Fruit fly (Drosophila melanogaster) whole organism: ENCODE measurements around the gene RecQ5.

Experiments
- CG8478 ChIP-seq: fragments of >200 bp; optimal IDR thresholded peaks from 2 replicates; lab custom pipeline; 2018; ENCODE audit warnings: inconsistent platforms
- Dll ChIP-seq: fragments of >200 bp; optimal IDR thresholded peaks from 2 replicates; lab custom pipeline; 2017
- EcR ChIP-seq, 2 experiments: fragments of >200 bp; optimal IDR thresholded peaks; 2 replicates each; lab custom pipeline; 2017; ENCODE audit warnings: missing biosample characterization in 2 of 2, missing genetic modification characterization in 2 of 2, missing genetic modification reagents in 2 of 2
- pan ChIP-seq: fragments of >200 bp; optimal IDR thresholded peaks from 2 replicates; lab custom pipeline; 2017
- psq ChIP-seq: fragments of >200 bp; optimal IDR thresholded peaks from 2 replicates; lab custom pipeline; 2017
- usp ChIP-seq: fragments of >200 bp; optimal IDR thresholded peaks from 2 replicates; lab custom pipeline; 2017; ENCODE audit warnings: missing biosample characterization, missing genetic modification characterization, mixed read lengths

The RecQ5 gene

DNA sequence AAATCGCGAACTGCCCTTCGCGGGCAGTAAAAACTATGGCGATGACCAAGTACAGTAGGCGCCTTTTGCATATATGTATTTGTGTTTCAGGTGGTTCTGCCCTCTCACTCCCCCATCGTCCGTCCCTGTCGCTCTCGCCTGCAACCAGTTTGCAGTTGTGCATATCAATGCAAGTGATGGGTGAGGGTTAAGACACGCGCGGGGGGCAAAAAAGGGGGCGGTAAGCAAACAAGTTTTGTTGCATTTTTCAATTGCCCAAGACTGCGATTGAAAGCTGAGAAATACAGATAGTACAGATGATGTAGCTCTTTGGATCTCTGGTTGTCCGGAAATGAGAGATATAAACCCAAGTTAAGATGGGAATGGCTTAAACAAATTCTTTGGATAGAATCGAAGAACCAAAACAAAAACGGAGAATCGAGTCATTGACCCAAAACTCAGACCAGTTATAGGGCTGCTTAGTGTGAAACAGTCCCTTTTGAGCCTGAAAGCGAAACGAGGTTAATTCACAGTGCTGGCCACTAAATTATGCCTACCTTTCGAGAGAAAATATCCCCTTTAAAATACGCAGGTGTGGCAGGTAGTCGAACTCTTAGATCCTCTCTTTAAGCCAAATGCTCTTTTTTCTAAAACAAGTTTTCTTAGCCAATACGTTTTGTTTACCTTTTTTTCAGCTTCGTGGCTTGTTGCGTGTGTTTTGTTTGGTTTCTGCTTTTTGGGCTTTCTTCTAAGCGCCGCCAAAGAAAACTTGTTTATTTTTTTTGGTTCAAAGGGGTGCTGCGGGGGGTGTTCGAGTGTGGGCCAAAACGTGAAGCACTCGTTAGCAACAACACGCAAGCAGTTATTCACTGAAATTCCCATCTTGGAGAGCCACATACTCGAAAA is 7.2 kb downstream of the RecQ5 start:
- TF ChIP-seq pan (lab: Kevin White, UChicago) (no peak), usp (GFP tag; lab: Kevin White, UChicago) (no peak), EcR (GFP tag; optimal IDR thresholded peaks at IDR 0.05; lab: Kevin White, UChicago) (peak; percentile 11 to 83)

DNA sequence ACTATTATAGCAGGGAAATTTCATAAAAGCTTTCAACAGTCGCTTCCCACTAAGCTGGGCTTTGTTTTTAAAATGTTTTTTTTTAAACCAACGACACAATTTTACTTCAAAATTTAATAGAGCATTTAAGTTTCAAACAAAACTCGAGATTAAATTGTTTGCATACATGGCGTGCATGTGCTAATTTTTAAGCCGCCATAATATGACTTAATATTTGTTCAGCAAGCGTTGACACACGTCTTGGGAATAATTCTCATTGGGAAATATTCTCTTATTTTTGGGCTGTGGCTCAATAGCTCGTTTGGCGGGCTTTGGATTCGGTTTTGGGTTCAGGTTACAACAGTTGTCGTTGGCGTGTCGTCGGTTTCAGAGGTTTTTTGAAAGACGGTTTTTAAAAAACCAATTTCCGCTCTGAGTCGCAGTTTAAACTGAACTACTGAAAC is 9.4 kb downstream of the RecQ5 start, which contains the start of gene CG9628:
Gene CG9628, plus strand, starts transcription at position 340 of the 443 bp plus-strand sequence.
- TF ChIP-seq CG8478 (lab: Kevin White, UChicago) (no peak), Dll (lab: Kevin White, UChicago) (no peak)

DNA sequence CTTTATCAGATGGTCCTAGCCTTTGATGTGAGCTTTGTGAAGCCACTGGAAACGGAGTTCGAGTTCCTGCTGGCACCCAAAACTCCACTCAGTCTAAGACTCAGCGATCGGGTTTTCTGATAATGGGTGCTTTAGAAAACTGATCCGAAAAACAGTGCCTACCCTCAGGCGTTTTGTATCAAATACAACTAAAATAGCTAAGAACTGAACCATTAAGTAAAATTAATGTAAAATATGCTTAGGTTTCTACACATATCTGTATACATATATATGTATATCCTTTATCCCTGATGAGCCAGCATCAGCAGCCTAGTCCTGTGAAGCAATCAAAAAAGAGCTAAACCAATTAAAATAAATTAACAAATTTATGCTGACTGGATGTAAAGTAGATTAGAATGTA is 10.4 kb downstream of the RecQ5 start:
- TF ChIP-seq usp (GFP tag; lab: Kevin White, UChicago) (no peak), CG8478 (lab: Kevin White, UChicago) (no peak), pan (lab: Kevin White, UChicago) (no peak), psq (no peak), EcR (GFP tag; optimal IDR thresholded peaks at IDR 0.05; lab: Kevin White, UChicago) (no peak), Dll (lab: Kevin White, UChicago) (no peak)

DNA sequence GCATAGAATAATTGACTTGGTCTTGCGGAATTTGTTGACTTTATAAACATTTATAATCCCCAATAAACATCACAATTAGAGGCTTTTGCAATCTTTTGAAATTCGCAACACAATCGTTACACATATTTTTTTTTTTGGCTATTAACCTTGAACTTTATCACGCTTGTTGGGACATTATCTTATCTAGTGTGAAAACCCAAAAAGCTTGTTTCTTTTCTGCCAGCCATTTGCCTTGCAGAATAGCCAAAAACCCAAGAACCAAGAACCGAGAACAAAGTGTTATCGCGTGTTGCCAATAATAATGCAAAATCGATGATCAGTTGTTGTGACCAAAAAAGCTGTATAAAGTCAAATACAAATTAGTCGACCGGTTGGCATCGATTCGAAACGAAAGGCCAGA is 12.9 kb downstream of the RecQ5 start:
- TF ChIP-seq usp (GFP tag; lab: Kevin White, UChicago), result no peak
- no peak for TF ChIP-seq CG8478 (lab: Kevin White, UChicago)
- no peak for TF ChIP-seq Dll (lab: Kevin White, UChicago)
- TF ChIP-seq EcR (GFP tag; optimal IDR thresholded peaks at IDR 0.05; lab: Kevin White, UChicago), result no peak
- no peak for TF ChIP-seq pan (lab: Kevin White, UChicago)
- no peak for TF ChIP-seq psq

DNA sequence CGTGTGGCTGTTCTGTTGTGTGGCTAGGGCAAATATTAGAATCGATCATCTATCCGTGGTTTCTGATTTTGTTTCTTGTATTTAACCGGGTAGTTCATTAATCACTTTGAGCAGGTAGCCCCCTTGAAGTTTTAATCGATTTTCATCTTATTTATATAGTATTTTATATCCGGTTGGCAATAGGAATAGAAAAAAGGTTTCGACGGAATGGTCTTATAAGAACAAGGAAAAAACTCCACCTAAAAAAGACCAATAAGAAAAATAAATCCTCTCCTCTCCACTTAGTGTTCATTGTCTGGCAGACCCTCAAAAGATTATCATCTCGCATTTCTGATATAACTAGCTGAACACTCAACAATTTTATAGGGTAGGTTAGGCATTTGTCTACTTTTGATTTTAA is 13.5 kb downstream of the RecQ5 start:
- no peak for TF ChIP-seq CG8478 (lab: Kevin White, UChicago)
- no peak for TF ChIP-seq EcR (GFP tag; optimal IDR thresholded peaks at IDR 0.05; lab: Kevin White, UChicago)
- no peak for TF ChIP-seq usp (GFP tag; lab: Kevin White, UChicago)
- TF ChIP-seq psq, result no peak
- no peak for TF ChIP-seq Dll (lab: Kevin White, UChicago)
- TF ChIP-seq pan (lab: Kevin White, UChicago), result no peak

DNA sequence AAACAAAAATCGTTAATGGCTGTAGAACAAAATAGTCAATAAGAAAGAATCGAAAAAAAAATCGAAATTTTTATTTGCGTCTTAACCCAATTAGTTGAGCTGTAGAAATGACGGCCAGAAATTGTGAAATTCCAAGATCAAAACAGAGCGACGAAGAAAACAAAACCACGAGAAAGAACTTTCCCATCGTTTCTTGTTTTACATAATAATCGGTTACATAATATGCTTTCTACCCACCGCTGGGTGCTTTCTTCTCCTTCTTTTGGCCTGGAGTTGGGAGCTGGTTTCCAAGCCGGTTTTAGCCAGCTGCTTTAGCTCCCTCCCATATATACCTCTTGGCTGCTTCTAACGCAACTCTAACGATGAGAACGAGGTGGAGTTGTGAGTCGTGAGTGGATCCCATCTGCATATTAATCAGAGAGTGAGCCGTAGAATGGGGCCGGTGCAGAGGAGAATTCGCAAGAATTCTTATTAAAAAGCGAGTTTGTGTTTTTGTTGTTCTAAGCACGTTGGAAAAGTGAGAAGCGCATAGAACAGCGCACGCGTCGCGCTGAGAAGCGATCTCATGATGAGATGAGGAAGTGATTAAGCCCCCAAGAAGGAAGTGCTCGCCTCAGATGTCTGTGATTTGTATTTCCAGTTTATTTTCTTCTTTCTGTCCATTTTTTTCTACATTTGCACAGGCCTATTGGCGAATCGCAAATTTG is 14.2 kb downstream of the RecQ5 start:
- TF ChIP-seq EcR (GFP tag; optimal IDR thresholded peaks at IDR 0.05; lab: Kevin White, UChicago) (no peak), Dll (lab: Kevin White, UChicago) (no peak), usp (GFP tag; lab: Kevin White, UChicago) (no peak), psq (no peak), CG8478 (lab: Kevin White, UChicago) (no peak), pan (lab: Kevin White, UChicago) (no peak)

DNA sequence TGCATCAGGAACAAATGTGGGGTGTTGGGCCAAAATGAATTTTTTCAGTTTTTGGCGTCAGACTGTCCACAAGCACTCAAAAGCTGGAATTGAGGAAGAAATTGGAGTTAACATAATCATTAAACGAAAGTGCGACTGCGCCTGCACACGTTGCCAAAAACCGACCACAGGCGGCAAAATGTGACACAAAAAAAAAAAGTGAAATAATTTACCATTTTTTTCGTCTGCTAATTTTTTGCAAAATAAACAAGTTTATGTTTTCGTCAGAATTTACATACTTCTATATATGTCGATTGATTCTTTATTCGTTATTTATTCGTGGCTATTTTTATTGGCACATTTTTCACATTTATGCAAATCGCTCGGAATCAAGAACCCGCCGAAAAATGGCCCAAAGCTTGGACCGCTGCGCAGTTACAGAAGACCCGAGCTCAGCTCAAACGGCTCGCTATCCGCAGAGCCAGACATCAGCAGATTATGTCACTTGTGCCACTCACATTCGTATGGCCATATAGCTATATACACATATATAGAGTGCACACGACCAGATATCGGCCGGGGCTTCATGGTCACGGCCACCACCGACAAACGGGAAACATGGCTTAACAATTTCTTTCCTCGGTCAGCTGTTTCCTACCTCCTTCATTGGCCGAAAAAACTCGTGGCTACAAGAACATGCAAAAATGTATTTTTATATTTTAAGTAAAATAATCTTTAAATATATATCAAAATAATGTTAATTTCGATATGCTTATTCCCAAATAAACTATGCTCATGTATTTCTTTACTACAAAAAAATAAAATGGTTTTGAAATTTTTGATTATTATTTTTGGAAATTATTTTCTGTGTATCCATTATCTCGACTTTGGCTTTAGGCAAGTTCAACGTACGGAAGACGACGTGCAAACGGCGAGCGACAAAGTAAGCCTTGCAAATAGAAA is 15.5 kb downstream of the RecQ5 start:
- no peak for TF ChIP-seq CG8478 (lab: Kevin White, UChicago)
- TF ChIP-seq psq, result no peak
- no peak for TF ChIP-seq EcR (GFP tag; optimal IDR thresholded peaks at IDR 0.05; lab: Kevin White, UChicago)
- TF ChIP-seq usp (GFP tag; lab: Kevin White, UChicago), result no peak
- TF ChIP-seq pan (lab: Kevin White, UChicago), result no peak
- TF ChIP-seq Dll (lab: Kevin White, UChicago), result no peak

DNA sequence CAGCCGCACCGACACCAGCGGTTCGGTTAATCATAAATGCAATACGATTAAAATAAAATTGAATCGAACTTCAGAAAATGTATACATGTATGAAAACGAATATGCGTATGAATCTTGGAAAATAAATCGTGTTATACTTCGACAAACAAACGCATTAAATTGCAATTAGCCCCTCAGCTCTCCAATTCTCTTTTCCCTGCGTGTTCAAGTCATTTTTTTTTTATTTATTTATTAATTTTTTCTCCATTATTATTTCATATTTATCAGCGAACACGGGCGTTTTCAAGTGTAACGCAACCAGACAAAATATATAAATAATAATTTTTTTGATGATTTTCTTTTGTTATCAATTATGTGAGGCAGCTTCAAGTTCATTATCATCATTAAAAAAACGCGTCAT is 16.7 kb downstream of the RecQ5 start:
- TF ChIP-seq usp (GFP tag; lab: Kevin White, UChicago), result no peak
- no peak for TF ChIP-seq EcR (GFP tag; optimal IDR thresholded peaks at IDR 0.05; lab: Kevin White, UChicago)

DNA sequence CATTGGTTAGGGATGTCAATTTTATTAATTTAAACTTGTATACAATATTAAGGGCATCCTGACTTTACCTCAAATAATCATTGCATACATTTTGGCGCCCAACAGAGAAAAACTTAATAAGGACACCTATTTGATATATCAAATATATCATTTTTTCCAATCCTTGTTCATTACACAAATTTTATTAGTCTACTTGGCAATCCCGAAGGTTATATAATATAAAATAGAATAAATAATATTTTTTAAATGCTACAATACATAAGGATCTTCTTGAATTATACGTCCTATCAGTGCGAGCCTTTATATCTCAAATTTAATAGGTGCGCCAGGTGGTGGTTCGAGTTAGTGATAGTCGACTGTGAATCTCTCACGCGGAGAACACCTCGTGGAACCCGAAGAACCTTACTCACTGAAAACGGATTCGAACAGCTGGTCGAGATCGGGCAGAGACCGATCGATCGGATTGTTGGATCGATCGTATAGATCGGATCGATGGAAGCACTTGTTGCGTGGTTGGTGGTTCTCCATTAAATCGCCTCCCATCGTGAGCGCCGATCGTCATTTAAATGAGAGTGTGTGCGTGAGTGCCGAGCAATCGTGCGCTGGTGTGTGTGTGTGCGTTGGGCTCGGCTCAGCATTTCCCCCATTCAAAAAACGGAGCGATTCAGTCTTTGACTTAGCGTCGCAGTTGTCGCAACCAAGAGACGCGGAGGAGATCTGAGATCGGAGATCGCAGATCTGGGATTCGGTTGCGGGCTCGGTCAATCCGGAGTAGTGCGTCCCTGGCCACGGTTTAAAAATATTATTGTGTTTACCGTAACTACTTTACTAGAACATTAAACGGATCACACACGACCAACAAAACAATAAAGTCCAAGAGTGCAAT is 17.8 kb downstream of the RecQ5 start, which contains the start of gene shd:
Gene shd, plus strand, starts transcription at position 667 of the 886 bp plus-strand sequence.
- no peak for TF ChIP-seq EcR (GFP tag; optimal IDR thresholded peaks at IDR 0.05; lab: Kevin White, UChicago)
- no peak for TF ChIP-seq Dll (lab: Kevin White, UChicago)
- no peak for TF ChIP-seq psq
- TF ChIP-seq CG8478 (lab: Kevin White, UChicago), result no peak
- TF ChIP-seq pan (lab: Kevin White, UChicago), result no peak
- TF ChIP-seq usp (GFP tag; lab: Kevin White, UChicago), result no peak
